Fruit fly (Drosophila melanogaster) whole organism, embryonic: ENCODE results near the gene Bsg.
A peak's percentile ranks its signal among the peaks of the same experiment; 100 is the strongest.

Experiments
- Asciz ChIP-seq: fragments of 200-800 bp; sonication (Bioruptor generic); optimal IDR thresholded peaks from 2 replicates; lab custom pipeline; 2017; ENCODE audit warnings: missing biosample characterization, mild to moderate bottlenecking, missing genetic modification characterization, missing genetic modification reagents
- B-H1 ChIP-seq: fragments of 200-800 bp; sonication (Bioruptor generic); IDR thresholded peaks from 3 replicates; pipeline ENCODE4 v1.3.6; 2022; ENCODE audit warnings: missing biosample characterization, missing genetic modification characterization
- B-H2 ChIP-seq: fragments of 200-800 bp; sonication (Bioruptor generic); optimal IDR thresholded peaks from 2 replicates; lab custom pipeline; 2018; ENCODE audit warnings: missing biosample characterization, mild to moderate bottlenecking, missing genetic modification characterization
- CG10565 ChIP-seq: fragments of 200-800 bp; sonication (Bioruptor generic); optimal IDR thresholded peaks from 3 replicates; lab custom pipeline; 2016; ENCODE audit warnings: missing biosample characterization, mild to moderate bottlenecking, missing genetic modification characterization
- CG10959 ChIP-seq: fragments of 200-800 bp; sonication (Bioruptor generic); IDR thresholded peaks from 2 replicates; pipeline ENCODE4 v1.3.6; 2022; ENCODE audit warnings: missing biosample characterization, missing genetic modification characterization
- CG11093 ChIP-seq: fragments of 200-800 bp; sonication (Bioruptor generic); IDR thresholded peaks from 3 replicates; pipeline ENCODE4 v1.3.6; 2022; ENCODE audit warnings: missing biosample characterization, missing genetic modification characterization
- CG12104 ChIP-seq: fragments of 200-800 bp; sonication (Bioruptor generic); optimal IDR thresholded peaks from 3 replicates; lab custom pipeline; 2016; ENCODE audit warnings: missing biosample characterization, missing genetic modification characterization
- CG14667 ChIP-seq: fragments of 200-800 bp; sonication (Bioruptor generic); IDR thresholded peaks from 2 replicates; pipeline ENCODE4 v1.3.6; 2022; ENCODE audit warnings: missing biosample characterization, missing genetic modification characterization
- CG18262 ChIP-seq: fragments of 200-800 bp; optimal IDR thresholded peaks from 3 replicates; lab custom pipeline; 2019; ENCODE audit warnings: missing biosample characterization, mild to moderate bottlenecking, missing genetic modification characterization, moderate library complexity
- CG1832 ChIP-seq: fragments of 200-800 bp; sonication (Bioruptor generic); optimal IDR thresholded peaks from 2 replicates; lab custom pipeline; 2017; ENCODE audit warnings: missing biosample characterization, mild to moderate bottlenecking, missing genetic modification characterization, inconsistent platforms
- CG2712 ChIP-seq: fragments of 200-800 bp; optimal IDR thresholded peaks from 3 replicates; lab custom pipeline; 2019; ENCODE audit warnings: missing biosample characterization, mild to moderate bottlenecking, missing genetic modification characterization, moderate library complexity
- CG31365 ChIP-seq: fragments of 200-800 bp; sonication (Bioruptor generic); optimal IDR thresholded peaks from 2 replicates; lab custom pipeline; 2018; ENCODE audit warnings: missing biosample characterization, mild to moderate bottlenecking, missing genetic modification characterization
- CG33557 ChIP-seq: fragments of 200-800 bp; sonication (Bioruptor generic); optimal IDR thresholded peaks from 2 replicates; lab custom pipeline; 2019; ENCODE audit warnings: missing biosample characterization, mild to moderate bottlenecking, missing genetic modification characterization, moderate library complexity
- CG6854 ChIP-seq: fragments of 200-800 bp; sonication (Bioruptor generic); optimal IDR thresholded peaks from 3 replicates; lab custom pipeline; 2017; ENCODE audit warnings: missing biosample characterization, mild to moderate bottlenecking, missing genetic modification characterization
- CG9797 ChIP-seq: fragments of 200-800 bp; sonication (Bioruptor generic); optimal IDR thresholded peaks from 3 replicates; lab custom pipeline; 2018; ENCODE audit warnings: missing biosample characterization, mild to moderate bottlenecking, missing genetic modification characterization
- CG9817 ChIP-seq: fragments of 200-800 bp; sonication (Bioruptor generic); optimal IDR thresholded peaks from 2 replicates; lab custom pipeline; 2018; ENCODE audit warnings: missing biosample characterization, mild to moderate bottlenecking, missing genetic modification characterization, moderate library complexity
- Dad ChIP-seq: fragments of 200-800 bp; sonication (Bioruptor generic); optimal IDR thresholded peaks from 3 replicates; lab custom pipeline; 2016; ENCODE audit warnings: missing biosample characterization, missing genetic modification characterization
- Doc3 ChIP-seq: fragments of 200-800 bp; sonication (Bioruptor generic); IDR thresholded peaks from 3 replicates; pipeline ENCODE4 v1.3.6; 2022; ENCODE audit warnings: missing biosample characterization, missing genetic modification characterization; ENCODE audit not compliant: partially characterized antibody
- Dref ChIP-seq: fragments of 200-800 bp; sonication (Bioruptor generic); IDR thresholded peaks from 2 replicates; pipeline ENCODE4 v1.3.6; 2022; ENCODE audit warnings: missing biosample characterization, missing genetic modification characterization
- E2f2 ChIP-seq: fragments of 200-800 bp; sonication (Bioruptor generic); IDR thresholded peaks from 2 replicates; pipeline ENCODE4 v1.3.6; 2022; ENCODE audit warnings: missing biosample characterization, missing genetic modification characterization
- ERR ChIP-seq: fragments of 200-800 bp; sonication (Bioruptor generic); optimal IDR thresholded peaks from 2 replicates; lab custom pipeline; 2016; ENCODE audit warnings: missing biosample characterization, missing genetic modification characterization
- Elba2 ChIP-seq: fragments of 200-800 bp; sonication (Bioruptor generic); optimal IDR thresholded peaks from 3 replicates; lab custom pipeline; 2016; ENCODE audit warnings: missing biosample characterization, missing genetic modification characterization
- Fer3 ChIP-seq: fragments of 200-800 bp; sonication (Bioruptor generic); optimal IDR thresholded peaks from 2 replicates; lab custom pipeline; 2018; ENCODE audit warnings: missing biosample characterization, mild to moderate bottlenecking, missing genetic modification characterization, moderate library complexity
- GATAe ChIP-seq: fragments of 200-800 bp; sonication (Bioruptor generic); conservative IDR thresholded peaks from 2 replicates; pipeline ENCODE4 v1.3.6; 2022; ENCODE audit warnings: missing biosample characterization, missing genetic modification characterization
- H15 ChIP-seq: fragments of 200-800 bp; sonication (Bioruptor generic); IDR thresholded peaks from 3 replicates; pipeline ENCODE4 v1.3.6; 2022; ENCODE audit warnings: missing biosample characterization, missing genetic modification characterization
- HHEX ChIP-seq: fragments of 200-800 bp; sonication (Bioruptor generic); optimal IDR thresholded peaks from 3 replicates; lab custom pipeline; 2017; ENCODE audit warnings: missing biosample characterization, mild to moderate bottlenecking, missing genetic modification characterization, missing genetic modification reagents
- HLH54F ChIP-seq: fragments of 200-800 bp; sonication (Bioruptor generic); optimal IDR thresholded peaks from 3 replicates; lab custom pipeline; 2016; ENCODE audit warnings: missing biosample characterization, missing genetic modification characterization
- Hmx ChIP-seq: fragments of 200-800 bp; sonication (Bioruptor generic); optimal IDR thresholded peaks from 2 replicates; lab custom pipeline; 2016; ENCODE audit warnings: missing biosample characterization, missing genetic modification characterization
- Mrtf ChIP-seq: fragments of 200-800 bp; sonication (Bioruptor generic); IDR thresholded peaks from 3 replicates; pipeline ENCODE4 v1.3.6; 2022; ENCODE audit warnings: missing biosample characterization, missing genetic modification characterization
- PHDP ChIP-seq: fragments of 200-800 bp; sonication (Bioruptor generic); optimal IDR thresholded peaks from 3 replicates; lab custom pipeline; 2018; ENCODE audit warnings: missing biosample characterization, mild to moderate bottlenecking, missing genetic modification characterization, moderate library complexity
- Pdp1 ChIP-seq, 2 experiments: fragments of 200-800 bp; sonication (Bioruptor generic); optimal IDR thresholded peaks; 3 replicates each; lab custom pipeline; 2016; ENCODE audit warnings: missing biosample characterization in 2 of 2, missing genetic modification characterization in 2 of 2, mild to moderate bottlenecking in 1 of 2, moderate library complexity in 1 of 2
- Xbp1 ChIP-seq: fragments of 200-800 bp; sonication (Bioruptor generic); optimal IDR thresholded peaks from 3 replicates; lab custom pipeline; 2016; ENCODE audit warnings: missing biosample characterization, mild to moderate bottlenecking, missing genetic modification characterization
- ato ChIP-seq: fragments of 200-800 bp; sonication (Bioruptor generic); IDR thresholded peaks from 2 replicates; pipeline ENCODE4 v1.3.6; 2022; ENCODE audit warnings: missing biosample characterization, missing genetic modification characterization; ENCODE audit not compliant: partially characterized antibody
- bigmax ChIP-seq: fragments of 200-800 bp; sonication (Bioruptor generic); optimal IDR thresholded peaks from 2 replicates; lab custom pipeline; 2018; ENCODE audit warnings: missing biosample characterization, mild to moderate bottlenecking, missing genetic modification characterization
- chif ChIP-seq, 2 experiments: fragments of 200-800 bp; sonication (Bioruptor generic); optimal IDR thresholded peaks; 3 replicates each; lab custom pipeline; 2016; ENCODE audit warnings: missing biosample characterization in 2 of 2, missing genetic modification characterization in 2 of 2
- chn ChIP-seq: fragments of 200-800 bp; sonication (Bioruptor generic); optimal IDR thresholded peaks from 2 replicates; lab custom pipeline; 2016; ENCODE audit warnings: missing biosample characterization, missing genetic modification characterization
- ems ChIP-seq: fragments of 200-800 bp; sonication (Bioruptor generic); optimal IDR thresholded peaks from 3 replicates; lab custom pipeline; 2016; ENCODE audit warnings: missing biosample characterization, missing genetic modification characterization
- gem ChIP-seq: fragments of 200-800 bp; sonication (Bioruptor generic); optimal IDR thresholded peaks from 2 replicates; lab custom pipeline; 2019; ENCODE audit warnings: missing biosample characterization, mild to moderate bottlenecking, missing genetic modification characterization, moderate library complexity
- gfzf ChIP-seq: fragments of 200-800 bp; sonication (Bioruptor generic); optimal IDR thresholded peaks from 2 replicates; lab custom pipeline; 2016; ENCODE audit warnings: missing biosample characterization, mild to moderate bottlenecking, missing genetic modification characterization, moderate library complexity
- ham ChIP-seq: fragments of 200-800 bp; sonication (Bioruptor generic); IDR thresholded peaks from 2 replicates; pipeline ENCODE4 v1.3.6; 2022; ENCODE audit warnings: missing biosample characterization, missing genetic modification characterization
- hth ChIP-seq: fragments of >200 bp; optimal IDR thresholded peaks from 2 replicates; lab custom pipeline; 2017; ENCODE audit warnings: inconsistent platforms
- insv ChIP-seq, 2 experiments: fragments of 200-800 bp; sonication (Bioruptor generic); optimal IDR thresholded peaks; 3 replicates each; lab custom pipeline; 2016 to 2018; ENCODE audit warnings: missing biosample characterization in 2 of 2, missing genetic modification characterization in 2 of 2
- lmd ChIP-seq: fragments of 200-800 bp; sonication (Bioruptor generic); IDR thresholded peaks from 2 replicates; pipeline ENCODE4 v1.3.6; 2022; ENCODE audit warnings: missing biosample characterization, missing genetic modification characterization
- pb ChIP-seq: fragments of 200-800 bp; sonication (Bioruptor generic); optimal IDR thresholded peaks from 3 replicates; lab custom pipeline; 2016; ENCODE audit warnings: missing biosample characterization, missing genetic modification characterization
- peb ChIP-seq: fragments of 200-800 bp; sonication (Bioruptor generic); IDR thresholded peaks from 2 replicates; pipeline ENCODE4 v1.3.6; 2022; ENCODE audit warnings: missing biosample characterization, missing genetic modification characterization
- row ChIP-seq: fragments of 200-800 bp; sonication (Bioruptor generic); IDR thresholded peaks from 3 replicates; pipeline ENCODE4 v1.3.6; 2022; ENCODE audit warnings: missing biosample characterization, missing genetic modification characterization
- salm ChIP-seq: fragments of 200-800 bp; sonication (Bioruptor generic); optimal IDR thresholded peaks from 2 replicates; lab custom pipeline; 2018; ENCODE audit warnings: missing biosample characterization, mild to moderate bottlenecking, missing genetic modification characterization
- scrt ChIP-seq: fragments of 200-800 bp; sonication (Bioruptor generic); optimal IDR thresholded peaks from 2 replicates; lab custom pipeline; 2018; ENCODE audit warnings: missing biosample characterization, mild to moderate bottlenecking, missing genetic modification characterization, moderate library complexity
- sim ChIP-seq: fragments of 200-800 bp; sonication (Bioruptor generic); IDR thresholded peaks from 2 replicates; pipeline ENCODE4 v1.3.6; 2022; ENCODE audit warnings: missing biosample characterization, missing genetic modification characterization
- stwl ChIP-seq: fragments of 200-800 bp; sonication (Bioruptor generic); optimal IDR thresholded peaks from 3 replicates; lab custom pipeline; 2018; ENCODE audit warnings: missing biosample characterization, mild to moderate bottlenecking, missing genetic modification characterization, moderate library complexity
- unpg ChIP-seq: fragments of 200-800 bp; sonication (Bioruptor generic); optimal IDR thresholded peaks from 3 replicates; lab custom pipeline; 2018; ENCODE audit warnings: missing biosample characterization, mild to moderate bottlenecking, missing genetic modification characterization, moderate library complexity

The Bsg gene

DNA sequence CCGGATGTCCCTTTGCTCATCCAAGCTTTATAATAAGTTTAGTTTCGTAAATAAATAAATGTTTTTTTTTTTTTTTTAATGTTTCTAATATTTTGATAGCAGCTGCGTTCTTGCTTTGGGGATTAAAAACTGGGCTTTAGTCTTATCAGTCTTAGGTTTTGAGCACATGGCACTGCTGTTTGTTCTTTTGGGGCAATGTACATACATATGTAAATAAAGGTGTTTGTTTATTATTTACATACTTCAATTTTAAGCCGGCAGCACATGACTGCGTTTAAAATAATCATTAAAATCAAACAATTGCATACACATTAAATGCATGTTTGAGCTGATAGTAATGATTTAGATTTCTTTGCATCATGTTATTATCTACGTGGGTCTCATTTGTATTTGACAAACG is 81.0 kb downstream of the Bsg start (continued):
- TF ChIP-seq H15 (GFP tag; lab: Robert Waterston, UW): peak; percentile 50; the same call in 1 of the 3 replicates
- TF ChIP-seq CG10565 (GFP tag; lab: Kevin White, UChicago): peak; percentile 64
- no peak for TF ChIP-seq B-H2 (GFP tag; lab: Kevin White, UChicago)
- no peak for TF ChIP-seq Elba2 (GFP tag; lab: Kevin White, UChicago)
- no peak for TF ChIP-seq CG1832 (GFP tag; lab: Kevin White, UChicago)
- TF ChIP-seq CG10959 (GFP tag; lab: Robert Waterston, UW): peak; percentile 63
- TF ChIP-seq bigmax (GFP tag; lab: Kevin White, UChicago): peak; percentile 39
- peak; percentile 50 for TF ChIP-seq CG31365 (tag; lab: Kevin White, UChicago)
- TF ChIP-seq Pdp1 (GFP tag; optimal IDR thresholded peaks at IDR 0.05; lab: Kevin White, UChicago): peak; percentile 29 to 63
- no peak for TF ChIP-seq pb
- peak in 1 of 2 experiments; percentile 47 for TF ChIP-seq insv (GFP tag; optimal IDR thresholded peaks at IDR 0.05; lab: Kevin White, UChicago)
- peak; percentile 54 for TF ChIP-seq stwl (tag; lab: Kevin White, UChicago)
- TF ChIP-seq CG33557 (GFP tag; lab: Kevin White, UChicago): peak; percentile 93
- TF ChIP-seq Dad (GFP tag; lab: Kevin White, UChicago): peak; percentile 4
- no peak for TF ChIP-seq CG14667 (GFP tag; lab: Robert Waterston, UW)
- no peak for TF ChIP-seq ham (GFP tag; lab: Robert Waterston, UW)
- TF ChIP-seq HHEX: peak; percentile 83
- TF ChIP-seq chif (GFP tag; optimal IDR thresholded peaks at IDR 0.05; lab: Kevin White, UChicago): peak; percentile 71 to 79
- TF ChIP-seq ato (GFP tag; lab: Robert Waterston, UW): no peak
- TF ChIP-seq PHDP (tag; lab: Kevin White, UChicago): peak; percentile 76
- no peak for TF ChIP-seq gfzf (GFP tag; lab: Kevin White, UChicago)
- no peak for TF ChIP-seq Hmx (GFP tag; lab: Kevin White, UChicago)
- no peak for TF ChIP-seq CG9797
- no peak for TF ChIP-seq HLH54F
- TF ChIP-seq scrt (GFP tag; lab: Kevin White, UChicago): peak; percentile 66
- TF ChIP-seq row (GFP tag; lab: Robert Waterston, UW): no peak
- peak; percentile 85 for TF ChIP-seq salm
- TF ChIP-seq B-H1 (GFP tag; lab: Robert Waterston, UW): no peak; the same call in 2 of the 3 replicates
- TF ChIP-seq ems (GFP tag; lab: Kevin White, UChicago): peak; percentile 41
- TF ChIP-seq Xbp1 (GFP tag; lab: Kevin White, UChicago): peak; percentile 58
- TF ChIP-seq CG11093 (GFP tag; lab: Robert Waterston, UW): no peak; the same call in 2 of the 3 replicates
- peak; percentile 7 for TF ChIP-seq ERR (GFP tag; lab: Kevin White, UChicago)
- peak; percentile 58 for TF ChIP-seq CG6854 (GFP tag; lab: Kevin White, UChicago)
- peak; percentile 81 for TF ChIP-seq unpg (GFP tag; lab: Kevin White, UChicago)
- no peak for TF ChIP-seq lmd (GFP tag; lab: Robert Waterston, UW)
- peak; percentile 81 for TF ChIP-seq CG18262 (tag; lab: Kevin White, UChicago)
- no peak for TF ChIP-seq Dref (GFP tag; lab: Robert Waterston, UW)
- TF ChIP-seq sim (GFP tag; lab: Robert Waterston, UW): peak; percentile 73
- TF ChIP-seq chn (GFP tag; lab: Kevin White, UChicago): peak; percentile 51
- no peak for TF ChIP-seq GATAe (GFP tag; lab: Robert Waterston, UW)
- peak; percentile 84 for TF ChIP-seq CG2712 (tag; lab: Kevin White, UChicago)
- peak; percentile 53; the same call in 1 of the 2 replicates for TF ChIP-seq E2f2
- peak; percentile 78 for TF ChIP-seq Fer3 (tag; lab: Kevin White, UChicago)
- peak; percentile 53; the same call in 2 of the 3 replicates for TF ChIP-seq Mrtf (GFP tag; lab: Robert Waterston, UW)
- TF ChIP-seq CG12104 (GFP tag; lab: Kevin White, UChicago): peak; percentile 86
- peak; percentile 85 for TF ChIP-seq gem (tag; lab: Kevin White, UChicago)
- TF ChIP-seq Doc3: no peak
- no peak for TF ChIP-seq hth
- TF ChIP-seq Asciz (GFP tag; lab: Kevin White, UChicago): peak; percentile 97
- TF ChIP-seq CG9817 (tag; lab: Kevin White, UChicago): peak; percentile 34
- TF ChIP-seq peb: 0 out of 2 replicates have a peak, but pooled peaks have one; percentile 7
